Worm (Caenorhabditis elegans) whole organism, L4 larva: ENCODE data around the gene sra-29.

Experiments
- D1046.2 ChIP-seq: fragments of 200-800 bp; sonication (Bioruptor generic); IDR thresholded peaks from 2 replicates; pipeline ENCODE4 v1.3.6; 2022; ENCODE audit warnings: missing genetic modification characterization, missing compliant biosample characterization
- F26F4.8 ChIP-seq: fragments of 200-800 bp; sonication (Bioruptor generic); conservative IDR thresholded peaks from 2 replicates; pipeline ENCODE4 v1.3.6; 2022; ENCODE audit warnings: missing genetic modification characterization, missing compliant biosample characterization
- F49E8.2 ChIP-seq: sonication (generic microtip); optimal IDR thresholded peaks from 2 replicates; lab custom pipeline; 2016; ENCODE audit warnings: missing compliant biosample characterization, mild to moderate bottlenecking, missing genetic modification characterization, borderline replicate concordance
- R02D3.7 ChIP-seq: fragments of 150-350 bp; sonication (generic microtip); optimal IDR thresholded peaks from 3 replicates; lab custom pipeline; 2014; ENCODE audit warnings: missing biosample characterization, missing genetic modification characterization
- T20F7.1 ChIP-seq: fragments of 200-800 bp; sonication (Bioruptor generic); optimal IDR thresholded peaks from 2 replicates; lab custom pipeline; 2018; ENCODE audit warnings: mild to moderate bottlenecking, missing genetic modification characterization, missing compliant biosample characterization
- Y105C5A.15 ChIP-seq: fragments of 200-800 bp; sonication (Bioruptor generic); IDR thresholded peaks from 2 replicates; pipeline ENCODE4 v1.3.6; 2022; ENCODE audit warnings: missing genetic modification characterization, missing compliant biosample characterization
- Y75B8A.6 ChIP-seq: fragments of 200-800 bp; sonication (Bioruptor generic); IDR thresholded peaks from 2 replicates; pipeline ENCODE4 v1.3.6; 2022; ENCODE audit warnings: missing genetic modification reagents, missing genetic modification characterization, missing compliant biosample characterization
- ZK546.5 ChIP-seq, 2 experiments: sonication (generic microtip); optimal IDR thresholded peaks; 2 replicates each; lab custom pipeline; 2017; ENCODE audit warnings: missing biosample characterization in 2 of 2, missing genetic modification characterization in 2 of 2
- aly-2 ChIP-seq: sonication (generic microtip); optimal IDR thresholded peaks from 2 replicates; lab custom pipeline; 2018; ENCODE audit warnings: missing biosample characterization, missing genetic modification characterization
- arid-1 ChIP-seq: fragments of 200-800 bp; sonication (Bioruptor generic); conservative IDR thresholded peaks from 2 replicates; pipeline ENCODE4 v1.3.6; 2022; ENCODE audit warnings: missing genetic modification reagents, missing genetic modification characterization, missing compliant biosample characterization
- attf-4 ChIP-seq: sonication (generic microtip); optimal IDR thresholded peaks from 3 replicates; lab custom pipeline; 2017; ENCODE audit warnings: missing biosample characterization, missing genetic modification characterization
- ceh-20 ChIP-seq: fragments of 200-800 bp; sonication (Bioruptor generic); IDR thresholded peaks from 2 replicates; pipeline ENCODE4 v1.3.6; 2022; ENCODE audit warnings: missing genetic modification reagents, missing genetic modification characterization, missing compliant biosample characterization
- ceh-28 ChIP-seq: fragments of 150-350 bp; optimal IDR thresholded peaks from 2 replicates; lab custom pipeline; 2014; ENCODE audit warnings: missing biosample characterization, missing genetic modification reagents, missing genetic modification characterization
- ceh-32 ChIP-seq: sonication (generic microtip); optimal IDR thresholded peaks from 2 replicates; lab custom pipeline; 2016; ENCODE audit warnings: mild to moderate bottlenecking, missing genetic modification characterization, missing compliant biosample characterization; ENCODE audit not compliant: poor library complexity
- ctbp-1 ChIP-seq: fragments of 200-800 bp; sonication (Bioruptor generic); IDR thresholded peaks from 2 replicates; pipeline ENCODE4 v1.3.6; 2022; ENCODE audit warnings: missing genetic modification reagents, missing genetic modification characterization, missing compliant biosample characterization
- daf-16 ChIP-seq, 3 experiments: sonication (generic microtip); optimal IDR thresholded peaks; 2 replicates each; lab custom pipeline; 2016 to 2017; ENCODE audit warnings: missing genetic modification characterization in 3 of 3, missing genetic modification reagents in 3 of 3, mild to moderate bottlenecking in 2 of 3, missing compliant biosample characterization in 2 of 3, missing biosample characterization in 1 of 3, moderate library complexity in 1 of 3
- daf-19 ChIP-seq: fragments of 200-800 bp; sonication (Bioruptor generic); conservative IDR thresholded peaks from 2 replicates; pipeline ENCODE4 v1.3.6; 2022; ENCODE audit warnings: missing genetic modification characterization, missing compliant biosample characterization
- daf-8 ChIP-seq: fragments of 200-800 bp; sonication (Bioruptor generic); IDR thresholded peaks from 2 replicates; pipeline ENCODE4 v1.3.6; 2022; ENCODE audit warnings: missing genetic modification characterization, missing compliant biosample characterization
- dmd-8 ChIP-seq: fragments of 200-800 bp; sonication (Bioruptor generic); IDR thresholded peaks from 2 replicates; pipeline ENCODE4 v1.3.6; 2022; ENCODE audit warnings: missing genetic modification characterization, missing compliant biosample characterization
- dmd-9 ChIP-seq: fragments of 200-800 bp; sonication (Bioruptor generic); IDR thresholded peaks from 2 replicates; pipeline ENCODE4 v1.3.6; 2022; ENCODE audit warnings: missing genetic modification reagents, missing genetic modification characterization, missing compliant biosample characterization
- dpl-1 ChIP-seq: fragments of 150-350 bp; optimal IDR thresholded peaks from 2 replicates; lab custom pipeline; 2014; ENCODE audit warnings: missing biosample characterization, missing genetic modification reagents, missing genetic modification characterization
- duxl-1 ChIP-seq: sonication (generic microtip); optimal IDR thresholded peaks from 2 replicates; lab custom pipeline; 2016; ENCODE audit warnings: mild to moderate bottlenecking, missing genetic modification characterization, moderate library complexity, missing compliant biosample characterization; ENCODE audit not compliant: poor library complexity
- fkh-10 ChIP-seq: fragments of 150-350 bp; optimal IDR thresholded peaks from 2 replicates; lab custom pipeline; 2014; ENCODE audit warnings: missing biosample characterization, missing genetic modification reagents, missing genetic modification characterization
- fos-1 ChIP-seq: fragments of 150-350 bp; optimal IDR thresholded peaks from 2 replicates; lab custom pipeline; 2014; ENCODE audit warnings: missing biosample characterization, missing genetic modification characterization
- hlh-11 ChIP-seq: fragments of 200-800 bp; sonication (Bioruptor generic); optimal IDR thresholded peaks from 2 replicates; lab custom pipeline; 2018; ENCODE audit warnings: mild to moderate bottlenecking, missing genetic modification characterization, missing compliant biosample characterization
- jun-1 ChIP-seq: fragments of 150-350 bp; optimal IDR thresholded peaks from 2 replicates; lab custom pipeline; 2014; ENCODE audit warnings: missing biosample characterization, missing genetic modification reagents, missing genetic modification characterization
- lim-7 ChIP-seq: fragments of 200-800 bp; sonication (Bioruptor generic); IDR thresholded peaks from 2 replicates; pipeline ENCODE4 v1.3.6; 2022; ENCODE audit warnings: missing genetic modification characterization, missing compliant biosample characterization
- lin-13 ChIP-seq: fragments of 150-350 bp; optimal IDR thresholded peaks from 2 replicates; lab custom pipeline; 2014; ENCODE audit warnings: missing biosample characterization, missing genetic modification reagents, missing genetic modification characterization
- lin-29 ChIP-seq: fragments of 200-800 bp; sonication (Bioruptor generic); IDR thresholded peaks from 2 replicates; pipeline ENCODE4 v1.3.6; 2022; ENCODE audit warnings: missing genetic modification reagents, missing genetic modification characterization, missing compliant biosample characterization
- lin-39 ChIP-seq: fragments of 150-350 bp; optimal IDR thresholded peaks from 2 replicates; lab custom pipeline; 2014; ENCODE audit warnings: missing biosample characterization, missing genetic modification reagents, missing genetic modification characterization
- lir-3 ChIP-seq: sonication (generic microtip); optimal IDR thresholded peaks from 2 replicates; lab custom pipeline; 2016; ENCODE audit warnings: mild to moderate bottlenecking, missing genetic modification characterization, missing compliant biosample characterization
- madf-9 ChIP-seq: fragments of 200-800 bp; sonication (Bioruptor generic); conservative IDR thresholded peaks from 2 replicates; pipeline ENCODE4 v1.3.6; 2022; ENCODE audit warnings: missing genetic modification reagents, missing genetic modification characterization, missing compliant biosample characterization
- mdl-1 ChIP-seq, 2 experiments: fragments of 150-350 bp in 1 of 2; sonication (generic microtip) in 1 of 2; optimal IDR thresholded peaks; 2 replicates each; lab custom pipeline; 2014 to 2017; ENCODE audit warnings: missing biosample characterization in 2 of 2, missing genetic modification characterization in 2 of 2
- mdt-29 ChIP-seq: fragments of 200-800 bp; sonication (Bioruptor generic); IDR thresholded peaks from 2 replicates; pipeline ENCODE4 v1.3.6; 2022; ENCODE audit warnings: missing genetic modification reagents, missing genetic modification characterization, missing compliant biosample characterization
- mep-1 ChIP-seq: fragments of 150-350 bp; sonication (generic microtip); optimal IDR thresholded peaks from 3 replicates; lab custom pipeline; 2014; ENCODE audit warnings: missing biosample characterization, missing genetic modification characterization
- mxl-2 ChIP-seq: fragments of 200-800 bp; sonication (Bioruptor generic); conservative IDR thresholded peaks from 2 replicates; pipeline ENCODE4 v1.3.6; 2022; ENCODE audit warnings: missing genetic modification reagents, missing genetic modification characterization, missing compliant biosample characterization
- mxl-3 ChIP-seq: fragments of 200-800 bp; sonication (Bioruptor generic); optimal IDR thresholded peaks from 2 replicates; lab custom pipeline; 2018; ENCODE audit warnings: mild to moderate bottlenecking, missing genetic modification characterization, missing compliant biosample characterization
- nhr-102 ChIP-seq: sonication (generic microtip); optimal IDR thresholded peaks from 2 replicates; lab custom pipeline; 2016; ENCODE audit warnings: mild to moderate bottlenecking, missing genetic modification characterization, moderate library complexity, missing compliant biosample characterization
- nhr-28 ChIP-seq: fragments of 150-350 bp; optimal IDR thresholded peaks from 2 replicates; lab custom pipeline; 2014; ENCODE audit warnings: missing biosample characterization, missing genetic modification characterization
- nhr-41 ChIP-seq: fragments of 200-800 bp; sonication (Bioruptor generic); IDR thresholded peaks from 2 replicates; pipeline ENCODE4 v1.3.6; 2022; ENCODE audit warnings: missing genetic modification reagents, missing genetic modification characterization, missing compliant biosample characterization
- nhr-77 ChIP-seq: fragments of 150-350 bp; optimal IDR thresholded peaks from 2 replicates; lab custom pipeline; 2014; ENCODE audit warnings: missing biosample characterization, missing genetic modification characterization
- php-3 ChIP-seq: fragments of 200-800 bp; sonication (Bioruptor generic); IDR thresholded peaks from 2 replicates; pipeline ENCODE4 v1.3.6; 2022; ENCODE audit warnings: missing genetic modification reagents, missing genetic modification characterization, missing compliant biosample characterization
- pqm-1 ChIP-seq: sonication (generic microtip); optimal IDR thresholded peaks from 2 replicates; lab custom pipeline; 2017; ENCODE audit warnings: missing biosample characterization, missing genetic modification characterization
- set-16 ChIP-seq: fragments of 200-800 bp; sonication (Bioruptor generic); IDR thresholded peaks from 2 replicates; pipeline ENCODE4 v1.3.6; 2022; ENCODE audit warnings: missing genetic modification reagents, missing genetic modification characterization, missing compliant biosample characterization
- skn-1 ChIP-seq: fragments of 150-350 bp; optimal IDR thresholded peaks from 2 replicates; lab custom pipeline; 2014; ENCODE audit warnings: missing biosample characterization, missing genetic modification characterization
- snpc-1.2 ChIP-seq: fragments of 200-800 bp; sonication (Bioruptor generic); IDR thresholded peaks from 2 replicates; pipeline ENCODE4 v1.3.6; 2022; ENCODE audit warnings: missing genetic modification reagents, missing genetic modification characterization, missing compliant biosample characterization
- unc-130 ChIP-seq: sonication (generic microtip); optimal IDR thresholded peaks from 2 replicates; lab custom pipeline; 2016; ENCODE audit warnings: missing genetic modification reagents, missing genetic modification characterization, missing compliant biosample characterization
- unc-39 ChIP-seq: sonication (generic microtip); optimal IDR thresholded peaks from 2 replicates; lab custom pipeline; 2017; ENCODE audit warnings: missing biosample characterization, missing genetic modification characterization
- zag-1 ChIP-seq: fragments of 150-350 bp; optimal IDR thresholded peaks from 2 replicates; lab custom pipeline; 2014; ENCODE audit warnings: missing biosample characterization, missing genetic modification characterization
- zfp-3 ChIP-seq: fragments of 200-800 bp; sonication (Bioruptor generic); conservative IDR thresholded peaks from 2 replicates; pipeline ENCODE4 v1.3.6; 2022; ENCODE audit warnings: missing genetic modification reagents, missing genetic modification characterization, missing compliant biosample characterization
- zip-11 ChIP-seq: fragments of 200-800 bp; sonication (Bioruptor generic); IDR thresholded peaks from 2 replicates; pipeline ENCODE4 v1.3.6; 2022; ENCODE audit warnings: missing genetic modification characterization, missing compliant biosample characterization
- zip-2 ChIP-seq: fragments of 150-350 bp; optimal IDR thresholded peaks from 2 replicates; lab custom pipeline; 2014; ENCODE audit warnings: missing biosample characterization, missing genetic modification characterization
- ztf-11 ChIP-seq: fragments of 150-350 bp; optimal IDR thresholded peaks from 2 replicates; lab custom pipeline; 2014; ENCODE audit warnings: missing biosample characterization, missing genetic modification characterization

Gene sra-29

ce11 chrII:6612544-6612943 is 37.0 kb upstream of the sra-29 start (continued):
- no peak for TF ChIP-seq ceh-20 (GFP tag; lab: Robert Waterston, UW)
- TF ChIP-seq R02D3.7 (tag; lab: Kevin White, UChicago) = no peak
- peak; percentile 44 for TF ChIP-seq hlh-11
- TF ChIP-seq attf-4 = no peak
- no peak for TF ChIP-seq F26F4.8
- peak; percentile 92 for TF ChIP-seq pqm-1 (tag; lab: Kevin White, UChicago)
- no peak for TF ChIP-seq snpc-1.2
- TF ChIP-seq ctbp-1 (GFP tag; lab: Robert Waterston, UW) = no peak
- no peak for TF ChIP-seq lin-29 (GFP tag; lab: Robert Waterston, UW)
- peak; percentile 19 for TF ChIP-seq mep-1 (tag; lab: Kevin White, UChicago)
- no peak for TF ChIP-seq nhr-77 (tag; lab: Kevin White, UChicago)
- TF ChIP-seq dpl-1 = no peak
- TF ChIP-seq D1046.2 (GFP tag; lab: Robert Waterston, UW) = no peak
- TF ChIP-seq lin-39 (tag; lab: Kevin White, UChicago) = no peak
- no peak for TF ChIP-seq fkh-10 (GFP tag; lab: Kevin White, UChicago)
- no peak for TF ChIP-seq zip-2 (tag; lab: Kevin White, UChicago)
- no peak for TF ChIP-seq skn-1 (tag; lab: Kevin White, UChicago)
- no peak for TF ChIP-seq lin-13 (GFP tag; lab: Kevin White, UChicago)
- no peak for TF ChIP-seq nhr-102 (tag; lab: Kevin White, UChicago)
- no peak for TF ChIP-seq aly-2
- TF ChIP-seq zfp-3 = no peak
- TF ChIP-seq mxl-2 = no peak
- TF ChIP-seq zip-11 (GFP tag; lab: Robert Waterston, UW) = no peak
- TF ChIP-seq dmd-8 (GFP tag; lab: Robert Waterston, UW) = no peak
- no peak for TF ChIP-seq unc-130
- TF ChIP-seq ZK546.5 (tag; optimal IDR thresholded peaks at IDR 0.05; lab: Kevin White, UChicago) = no peak
- TF ChIP-seq ceh-28 (tag; lab: Kevin White, UChicago) = no peak
- TF ChIP-seq mdt-29 = no peak
- TF ChIP-seq zag-1 = no peak
- no peak for TF ChIP-seq daf-19
- no peak for TF ChIP-seq daf-16 (GFP tag; optimal IDR thresholded peaks at IDR 0.05; lab: Kevin White, UChicago)
- peak; percentile 84 for TF ChIP-seq daf-16 (tag; optimal IDR thresholded peaks at IDR 0.05; lab: Kevin White, UChicago)
- no peak for TF ChIP-seq ztf-11 (tag; lab: Kevin White, UChicago)
- TF ChIP-seq Y105C5A.15 (GFP tag; lab: Robert Waterston, UW) = no peak
- no peak for TF ChIP-seq ceh-32 (tag; lab: Kevin White, UChicago)
- TF ChIP-seq unc-39 (tag; lab: Kevin White, UChicago) = no peak
- TF ChIP-seq jun-1 (tag; lab: Kevin White, UChicago) = no peak
- no peak for TF ChIP-seq mxl-3 (GFP tag; lab: Kevin White, UChicago)
- no peak for TF ChIP-seq arid-1 (GFP tag; lab: Robert Waterston, UW)
- no peak for TF ChIP-seq T20F7.1 (GFP tag; lab: Kevin White, UChicago)
- TF ChIP-seq nhr-28 = peak; percentile 74
- 0 out of 2 replicates have a peak, but pooled peaks have one; percentile 10 for TF ChIP-seq php-3 (GFP tag; lab: Robert Waterston, UW)
- TF ChIP-seq set-16 (GFP tag; lab: Robert Waterston, UW) = no peak
- no peak for TF ChIP-seq dmd-9
- no peak for TF ChIP-seq daf-8 (GFP tag; lab: Robert Waterston, UW)
- no peak for TF ChIP-seq fos-1 (tag; lab: Kevin White, UChicago)
- no peak for TF ChIP-seq lir-3 (tag; lab: Kevin White, UChicago)
- no peak for TF ChIP-seq nhr-41 (GFP tag; lab: Robert Waterston, UW)
- peak in 1 of 2 experiments; percentile 26 for TF ChIP-seq mdl-1 (tag; optimal IDR thresholded peaks at IDR 0.05; lab: Kevin White, UChicago)
- no peak for TF ChIP-seq duxl-1 (tag; lab: Kevin White, UChicago)
- no peak for TF ChIP-seq madf-9 (GFP tag; lab: Robert Waterston, UW)
- no peak for TF ChIP-seq lim-7 (GFP tag; lab: Robert Waterston, UW)
- no peak for TF ChIP-seq F49E8.2 (tag; lab: Kevin White, UChicago)
- TF ChIP-seq Y75B8A.6 (GFP tag; lab: Robert Waterston, UW) = no peak
